Worm (Caenorhabditis elegans) whole organism, L2 larva: ENCODE data around the gene C16C8.26.

ENCODE experiments used
- C34F6.9 ChIP-seq: fragments of 150-350 bp; optimal IDR thresholded peaks from 2 replicates; lab custom pipeline; 2014; ENCODE audit warnings: missing biosample characterization, missing genetic modification characterization
- R02D3.7 ChIP-seq: fragments of 150-350 bp; optimal IDR thresholded peaks from 2 replicates; lab custom pipeline; 2014; ENCODE audit warnings: missing biosample characterization, missing genetic modification characterization
- Y55F3AM.14 ChIP-seq: fragments of 200-800 bp; sonication (Bioruptor generic); optimal IDR thresholded peaks from 2 replicates; lab custom pipeline; 2018; ENCODE audit warnings: mild to moderate bottlenecking, missing genetic modification characterization, missing compliant biosample characterization
- ZK546.5 ChIP-seq: sonication (generic microtip); optimal IDR thresholded peaks from 2 replicates; lab custom pipeline; 2017; ENCODE audit warnings: missing biosample characterization, missing genetic modification characterization
- alr-1 ChIP-seq: fragments of 150-350 bp; optimal IDR thresholded peaks from 2 replicates; lab custom pipeline; 2014; ENCODE audit warnings: missing biosample characterization, missing genetic modification characterization
- aly-2 ChIP-seq: fragments of 150-350 bp; optimal IDR thresholded peaks from 2 replicates; lab custom pipeline; 2014; ENCODE audit warnings: missing biosample characterization, missing genetic modification characterization
- ama-1 ChIP-seq: fragments of 150-350 bp; optimal IDR thresholded peaks from 2 replicates; lab custom pipeline; 2018; ENCODE audit warnings: inconsistent platforms
- blmp-1 ChIP-seq: sonication (generic microtip); optimal IDR thresholded peaks from 2 replicates; lab custom pipeline; 2017; ENCODE audit warnings: missing genetic modification characterization, mild to moderate bottlenecking, missing compliant biosample characterization, antibody characterized with exemption, moderate library complexity; ENCODE audit not compliant: insufficient read depth
- ceh-16 ChIP-seq: fragments of 150-350 bp; optimal IDR thresholded peaks from 2 replicates; lab custom pipeline; 2014; ENCODE audit warnings: missing biosample characterization, missing genetic modification characterization
- ceh-82 ChIP-seq: fragments of 150-350 bp; optimal IDR thresholded peaks from 2 replicates; lab custom pipeline; 2014; ENCODE audit warnings: missing biosample characterization, missing genetic modification characterization
- crh-2 ChIP-seq: sonication (generic microtip); optimal IDR thresholded peaks from 2 replicates; lab custom pipeline; 2017; ENCODE audit warnings: missing biosample characterization, missing genetic modification characterization
- dmd-4 ChIP-seq: sonication (generic microtip); optimal IDR thresholded peaks from 2 replicates; lab custom pipeline; 2017; ENCODE audit warnings: missing biosample characterization, missing genetic modification characterization
- egl-27 ChIP-seq: sonication (generic microtip); optimal IDR thresholded peaks from 3 replicates; lab custom pipeline; 2017; ENCODE audit warnings: missing biosample characterization, missing genetic modification reagents, missing genetic modification characterization
- elt-1 ChIP-seq: fragments of 150-350 bp; optimal IDR thresholded peaks from 2 replicates; lab custom pipeline; 2014; ENCODE audit warnings: missing biosample characterization, missing genetic modification characterization
- elt-3 ChIP-seq: sonication (generic microtip); optimal IDR thresholded peaks from 2 replicates; lab custom pipeline; 2017; ENCODE audit warnings: missing biosample characterization, missing genetic modification characterization
- fos-1 ChIP-seq: fragments of 150-350 bp; optimal IDR thresholded peaks from 2 replicates; lab custom pipeline; 2014; ENCODE audit warnings: missing biosample characterization, missing genetic modification characterization
- gmeb-1 ChIP-seq: fragments of 150-350 bp; optimal IDR thresholded peaks from 2 replicates; lab custom pipeline; 2014; ENCODE audit warnings: missing biosample characterization, missing genetic modification characterization
- lin-11 ChIP-seq: fragments of 150-350 bp; sonication (generic microtip); optimal IDR thresholded peaks from 2 replicates; lab custom pipeline; 2014; ENCODE audit warnings: missing biosample characterization, missing genetic modification characterization, inconsistent platforms, mixed read lengths
- lin-13 ChIP-seq: fragments of 150-350 bp; optimal IDR thresholded peaks from 2 replicates; lab custom pipeline; 2014; ENCODE audit warnings: missing biosample characterization, missing genetic modification reagents, missing genetic modification characterization
- lin-39 ChIP-seq: fragments of 150-350 bp; optimal IDR thresholded peaks from 2 replicates; lab custom pipeline; 2014; ENCODE audit warnings: missing biosample characterization, missing genetic modification reagents, missing genetic modification characterization
- lsy-2 ChIP-seq, 2 experiments: fragments of 150-350 bp in 1 of 2; sonication (generic microtip) in 1 of 2; optimal IDR thresholded peaks; 2 replicates each; lab custom pipeline; 2014 to 2017; ENCODE audit warnings: missing biosample characterization in 2 of 2, missing genetic modification characterization in 2 of 2
- mab-5 ChIP-seq: fragments of 150-350 bp; optimal IDR thresholded peaks from 2 replicates; lab custom pipeline; 2014; ENCODE audit warnings: missing biosample characterization, missing genetic modification characterization
- mbf-1 ChIP-seq: sonication (generic microtip); optimal IDR thresholded peaks from 2 replicates; lab custom pipeline; 2017; ENCODE audit warnings: missing biosample characterization, missing genetic modification characterization
- mdl-1 ChIP-seq, 2 experiments: fragments of 150-350 bp in 1 of 2; sonication (generic microtip) in 1 of 2; optimal IDR thresholded peaks; 2 replicates each; lab custom pipeline; 2017; ENCODE audit warnings: missing biosample characterization in 2 of 2, missing genetic modification characterization in 2 of 2
- nhr-10 ChIP-seq: sonication (generic microtip); optimal IDR thresholded peaks from 2 replicates; lab custom pipeline; 2017; ENCODE audit warnings: missing biosample characterization, missing genetic modification characterization
- nhr-11 ChIP-seq: fragments of 150-350 bp; optimal IDR thresholded peaks from 2 replicates; lab custom pipeline; 2014; ENCODE audit warnings: missing biosample characterization, missing genetic modification characterization
- nhr-12 ChIP-seq: fragments of 150-350 bp; optimal IDR thresholded peaks from 2 replicates; lab custom pipeline; 2014; ENCODE audit warnings: missing biosample characterization, missing genetic modification characterization
- nhr-129 ChIP-seq: fragments of 150-350 bp; optimal IDR thresholded peaks from 2 replicates; lab custom pipeline; 2014; ENCODE audit warnings: missing biosample characterization, missing genetic modification characterization
- nhr-21 ChIP-seq: fragments of 150-350 bp; optimal IDR thresholded peaks from 2 replicates; lab custom pipeline; 2014; ENCODE audit warnings: missing biosample characterization, missing genetic modification characterization
- nhr-23 ChIP-seq: fragments of 150-350 bp; optimal IDR thresholded peaks from 2 replicates; lab custom pipeline; 2014; ENCODE audit warnings: missing biosample characterization, missing genetic modification reagents, missing genetic modification characterization
- nhr-237 ChIP-seq: fragments of 150-350 bp; optimal IDR thresholded peaks from 2 replicates; lab custom pipeline; 2014; ENCODE audit warnings: missing biosample characterization, missing genetic modification characterization
- nhr-25 ChIP-seq: fragments of 150-350 bp; sonication (generic microtip); optimal IDR thresholded peaks from 3 replicates; lab custom pipeline; 2014; ENCODE audit warnings: missing biosample characterization, missing genetic modification characterization
- nhr-6 ChIP-seq: fragments of 150-350 bp; optimal IDR thresholded peaks from 2 replicates; lab custom pipeline; 2014; ENCODE audit warnings: missing biosample characterization, missing genetic modification characterization
- nhr-77 ChIP-seq: fragments of 150-350 bp; optimal IDR thresholded peaks from 2 replicates; lab custom pipeline; 2014; ENCODE audit warnings: missing biosample characterization, missing genetic modification characterization
- peb-1 ChIP-seq: fragments of 150-350 bp; optimal IDR thresholded peaks from 2 replicates; lab custom pipeline; 2014; ENCODE audit warnings: missing biosample characterization, missing genetic modification characterization
- skn-1 ChIP-seq: sonication (generic microtip); optimal IDR thresholded peaks from 2 replicates; lab custom pipeline; 2017; ENCODE audit warnings: missing biosample characterization, missing genetic modification characterization
- sma-3 ChIP-seq: sonication (generic microtip); optimal IDR thresholded peaks from 2 replicates; lab custom pipeline; 2016; ENCODE audit warnings: missing genetic modification reagents, missing genetic modification characterization, missing compliant biosample characterization
- sma-9 ChIP-seq, 2 experiments: fragments of 150-350 bp in 1 of 2; sonication (generic microtip) in 1 of 2; optimal IDR thresholded peaks; 2 replicates each; lab custom pipeline; 2014 to 2016; ENCODE audit warnings: missing genetic modification characterization in 2 of 2, mild to moderate bottlenecking in 1 of 2, missing biosample characterization in 1 of 2, missing compliant biosample characterization in 1 of 2, missing genetic modification reagents in 1 of 2, moderate library complexity in 1 of 2
- snpc-4 ChIP-seq: fragments of 150-350 bp; optimal IDR thresholded peaks from 2 replicates; lab custom pipeline; 2014; ENCODE audit warnings: missing biosample characterization, missing genetic modification characterization
- unc-39 ChIP-seq: fragments of 150-350 bp; optimal IDR thresholded peaks from 2 replicates; lab custom pipeline; 2014; ENCODE audit warnings: missing biosample characterization, missing genetic modification characterization
- unc-55 ChIP-seq: fragments of 150-350 bp; sonication (generic microtip); optimal IDR thresholded peaks from 3 replicates; lab custom pipeline; 2014; ENCODE audit warnings: missing biosample characterization, missing genetic modification reagents, missing genetic modification characterization
- unc-62 ChIP-seq: fragments of 150-350 bp; optimal IDR thresholded peaks from 2 replicates; lab custom pipeline; 2014; ENCODE audit warnings: missing biosample characterization, missing genetic modification reagents, missing genetic modification characterization
- zag-1 ChIP-seq: fragments of 150-350 bp; optimal IDR thresholded peaks from 2 replicates; lab custom pipeline; 2014; ENCODE audit warnings: missing biosample characterization, missing genetic modification characterization
- ztf-1 ChIP-seq: fragments of 200-800 bp; sonication (Bioruptor generic); conservative IDR thresholded peaks from 2 replicates; pipeline ENCODE4 v1.3.6; 2022; ENCODE audit warnings: missing genetic modification characterization, missing compliant biosample characterization
- ztf-11 ChIP-seq: sonication (generic microtip); optimal IDR thresholded peaks from 2 replicates; lab custom pipeline; 2017; ENCODE audit warnings: missing biosample characterization, missing genetic modification characterization
- ztf-4 ChIP-seq: fragments of 150-350 bp; optimal IDR thresholded peaks from 2 replicates; lab custom pipeline; 2014; ENCODE audit warnings: missing biosample characterization, missing genetic modification characterization

The C16C8.26 gene

ce11 chrII:3458209-3458608, at the start of gene C16C8.26, which contains the start of gene C16C8.19:
C16C8.26 (minus strand) TSS chrII:3458309.
C16C8.19 (plus strand) TSS chrII:3458487.
- no peak for TF ChIP-seq lin-11 (tag; lab: Kevin White, UChicago)
- no peak for TF ChIP-seq alr-1
- no peak for TF ChIP-seq gmeb-1
- TF ChIP-seq nhr-21 (tag; lab: Kevin White, UChicago): no peak
- TF ChIP-seq nhr-237 (tag; lab: Kevin White, UChicago): no peak
- no peak for TF ChIP-seq nhr-129 (tag; lab: Kevin White, UChicago)
- TF ChIP-seq mbf-1 (tag; lab: Kevin White, UChicago): no peak
- TF ChIP-seq nhr-23 (tag; lab: Kevin White, UChicago): no peak
- no peak for TF ChIP-seq R02D3.7
- TF ChIP-seq unc-55: no peak
- TF ChIP-seq lsy-2 (tag; optimal IDR thresholded peaks at IDR 0.05; lab: Kevin White, UChicago): no peak
- no peak for TF ChIP-seq ZK546.5 (tag; lab: Kevin White, UChicago)

ce11 chrII:3504717-3505116, 46.6 kb upstream of the C16C8.26 start, which contains the start of gene cyh-1:
cyh-1 (plus strand) TSS chrII:3505017.
- no peak for TF ChIP-seq ceh-82 (tag; lab: Kevin White, UChicago)
- no peak for TF ChIP-seq fos-1 (tag; lab: Kevin White, UChicago)
- no peak for TF ChIP-seq sma-3 (GFP tag; lab: Kevin White, UChicago)
- TF ChIP-seq snpc-4 (tag; lab: Kevin White, UChicago): no peak

- no peak for TF ChIP-seq ZK546.5 (tag; lab: Kevin White, UChicago)
- peak; percentile 46 for TF ChIP-seq nhr-129 (tag; lab: Kevin White, UChicago)
- peak; percentile 12 for TF ChIP-seq lin-11 (tag; lab: Kevin White, UChicago)
- peak; percentile 36 for TF ChIP-seq nhr-21 (tag; lab: Kevin White, UChicago)
- no peak for TF ChIP-seq nhr-10 (tag; lab: Kevin White, UChicago)
- TF ChIP-seq nhr-237 (tag; lab: Kevin White, UChicago): no peak
- peak; percentile 26 for TF ChIP-seq fos-1 (tag; lab: Kevin White, UChicago)
- no peak for TF ChIP-seq nhr-11 (tag; lab: Kevin White, UChicago)
- TF ChIP-seq ztf-1 (GFP tag; lab: Robert Waterston, UW): no peak
- TF ChIP-seq mab-5: peak; percentile 51
- TF ChIP-seq Y55F3AM.14 (GFP tag; lab: Kevin White, UChicago): peak; percentile 25
- TF ChIP-seq unc-39: no peak
- peak; percentile 33 for TF ChIP-seq zag-1 (tag; lab: Kevin White, UChicago)
- no peak for TF ChIP-seq ztf-11 (tag; lab: Kevin White, UChicago)
- TF ChIP-seq nhr-77: no peak
- TF ChIP-seq nhr-12 (tag; lab: Kevin White, UChicago): no peak
- TF ChIP-seq nhr-25 (tag; lab: Kevin White, UChicago): peak; percentile 56
- TF ChIP-seq unc-62 (GFP tag; lab: Kevin White, UChicago): no peak
- TF ChIP-seq blmp-1 (tag; lab: Kevin White, UChicago): no peak
- TF ChIP-seq ceh-82 (tag; lab: Kevin White, UChicago): no peak
- TF ChIP-seq ceh-16: no peak
- TF ChIP-seq lin-13 (GFP tag; lab: Kevin White, UChicago): peak; percentile 78
- peak; percentile 46 for TF ChIP-seq nhr-6 (tag; lab: Kevin White, UChicago)
- peak; percentile 77 for TF ChIP-seq sma-3 (GFP tag; lab: Kevin White, UChicago)
- peak; percentile 91 for TF ChIP-seq C34F6.9 (tag; lab: Kevin White, UChicago)
- peak; percentile 23 for TF ChIP-seq snpc-4 (tag; lab: Kevin White, UChicago)
- no peak for TF ChIP-seq aly-2 (tag; lab: Kevin White, UChicago)
- TF ChIP-seq crh-2 (tag; lab: Kevin White, UChicago): peak; percentile 73
- peak; percentile 19 for TF ChIP-seq R02D3.7
- peak; percentile 71 for TF ChIP-seq gmeb-1
- no peak for TF ChIP-seq dmd-4 (tag; lab: Kevin White, UChicago)
- TF ChIP-seq unc-55: peak; percentile 86
- TF ChIP-seq mbf-1 (tag; lab: Kevin White, UChicago): no peak
- no peak for TF ChIP-seq mdl-1 (tag; optimal IDR thresholded peaks at IDR 0.05; lab: Kevin White, UChicago)
- no peak for TF ChIP-seq elt-1
- no peak for TF ChIP-seq elt-3 (tag; lab: Kevin White, UChicago)
- TF ChIP-seq lsy-2 (tag; optimal IDR thresholded peaks at IDR 0.05; lab: Kevin White, UChicago): peak; percentile 84 to 88
- no peak for TF ChIP-seq egl-27 (tag; lab: Kevin White, UChicago)
- TF ChIP-seq peb-1: no peak
- TF ChIP-seq ztf-4: no peak
- no peak for TF ChIP-seq lin-39 (tag; lab: Kevin White, UChicago)
- TF ChIP-seq nhr-23 (tag; lab: Kevin White, UChicago): no peak
- no peak for TF ChIP-seq skn-1
- no peak for TF ChIP-seq alr-1
- TF ChIP-seq ama-1 (lab: Kevin White, UChicago): no peak
- TF ChIP-seq sma-9 (GFP tag; optimal IDR thresholded peaks at IDR 0.05; lab: Kevin White, UChicago): no peak
- no peak for TF ChIP-seq sma-9 (tag; optimal IDR thresholded peaks at IDR 0.05; lab: Kevin White, UChicago)
These were observed 44.6 kb upstream of the C16C8.26 start, which contains the start of the genes col-71 and Y49F6B.2 for ce11 chrII:3502520-3503323. col-71 (minus strand) TSS chrII:3502570. Y49F6B.2 (plus strand) TSS chrII:3502968.
